Worm (Caenorhabditis elegans) whole organism, L4/young adult: ENCODE data around the gene clk-2.

Experiments
- W03F9.2 ChIP-seq: fragments of 150-350 bp; optimal IDR thresholded peaks from 2 replicates; lab custom pipeline; 2014; ENCODE audit warnings: missing biosample characterization, missing genetic modification characterization
- dao-5 ChIP-seq: sonication (generic microtip); optimal IDR thresholded peaks from 2 replicates; lab custom pipeline; 2016; ENCODE audit warnings: missing genotype, missing genetic modification characterization, moderate library complexity, missing compliant biosample characterization
- him-1 ChIP-seq: sonication (generic microtip); optimal IDR thresholded peaks from 2 replicates; lab custom pipeline; 2016; ENCODE audit warnings: missing genotype, missing genetic modification reagents, missing genetic modification characterization, missing compliant biosample characterization

ce11 chrIII:7530830-7531229, 12.5 kb upstream of the clk-2 start:
- TF ChIP-seq dao-5 (tag; lab: Kevin White, UChicago) (no peak), him-1 (tag; lab: Kevin White, UChicago) (no peak), W03F9.2 (tag; lab: Kevin White, UChicago) (no peak)
